Fruit fly (Drosophila melanogaster) whole organism, embryonic: ENCODE data around the gene CG12702.

ENCODE experiments used
- Atf6 ChIP-seq: fragments of 200-800 bp; sonication (Bioruptor generic); IDR thresholded peaks from 2 replicates; pipeline ENCODE4 v1.3.6; 2022; ENCODE audit warnings: missing biosample characterization, missing genetic modification characterization
- Awh ChIP-seq: fragments of 200-800 bp; sonication (Bioruptor generic); IDR thresholded peaks from 2 replicates; pipeline ENCODE4, ENCODE4 v1.3.6; 2022; ENCODE audit warnings: missing biosample characterization, missing genetic modification characterization
- Blimp-1 ChIP-seq: fragments of 200-800 bp; sonication (Bioruptor generic); optimal IDR thresholded peaks from 3 replicates; lab custom pipeline; 2018; ENCODE audit warnings: missing biosample characterization, missing genetic modification characterization, mild to moderate bottlenecking, moderate library complexity, missing genetic modification reagents
- CG11560 ChIP-seq: fragments of 200-800 bp; sonication (Bioruptor generic); IDR thresholded peaks from 3 replicates; pipeline ENCODE4 v1.3.6; 2022; ENCODE audit warnings: missing biosample characterization, missing genetic modification characterization
- CG11695 ChIP-seq: fragments of 200-800 bp; sonication (Bioruptor generic); IDR thresholded peaks from 3 replicates; pipeline ENCODE4 v1.3.6; 2022; ENCODE audit warnings: missing biosample characterization, missing genetic modification characterization
- CG12104 ChIP-seq: fragments of 200-800 bp; sonication (Bioruptor generic); optimal IDR thresholded peaks from 3 replicates; lab custom pipeline; 2016; ENCODE audit warnings: missing biosample characterization, missing genetic modification characterization
- CG1233 ChIP-seq: fragments of 200-800 bp; sonication (Bioruptor generic); optimal IDR thresholded peaks from 4 replicates; lab custom pipeline; 2018; ENCODE audit warnings: missing biosample characterization, mild to moderate bottlenecking, missing genetic modification characterization
- CG12391 ChIP-seq: fragments of 200-800 bp; sonication (Bioruptor generic); optimal IDR thresholded peaks from 3 replicates; lab custom pipeline; 2018; ENCODE audit warnings: missing biosample characterization, mild to moderate bottlenecking, missing genetic modification characterization, moderate library complexity
- CG13775 ChIP-seq: fragments of 200-800 bp; sonication (Bioruptor generic); optimal IDR thresholded peaks from 3 replicates; lab custom pipeline; 2017; ENCODE audit warnings: missing biosample characterization, mild to moderate bottlenecking, missing genetic modification characterization
- CG15601 ChIP-seq: fragments of 200-800 bp; sonication (Bioruptor generic); optimal IDR thresholded peaks from 3 replicates; lab custom pipeline; 2019; ENCODE audit warnings: missing biosample characterization, mild to moderate bottlenecking, missing genetic modification characterization, moderate library complexity
- CG16779 ChIP-seq: fragments of 200-800 bp; sonication (Bioruptor generic); IDR thresholded peaks from 2 replicates; pipeline ENCODE4 v1.3.6; 2022; ENCODE audit warnings: missing biosample characterization, missing genetic modification characterization
- CG17361 ChIP-seq: fragments of 200-800 bp; sonication (Bioruptor generic); IDR thresholded peaks from 3 replicates; pipeline ENCODE4 v1.3.6; 2022; ENCODE audit warnings: missing biosample characterization, missing genetic modification characterization
- CG17568 ChIP-seq: fragments of 200-800 bp; sonication (Bioruptor generic); optimal IDR thresholded peaks from 2 replicates; lab custom pipeline; 2018; ENCODE audit warnings: missing biosample characterization, mild to moderate bottlenecking, missing genetic modification characterization, moderate library complexity
- CG17612 ChIP-seq: fragments of 200-800 bp; sonication (Bioruptor generic); IDR thresholded peaks from 2 replicates; pipeline ENCODE4 v1.3.6; 2022; ENCODE audit warnings: missing biosample characterization, missing genetic modification characterization
- CG1832 ChIP-seq: fragments of 200-800 bp; sonication (Bioruptor generic); optimal IDR thresholded peaks from 2 replicates; lab custom pipeline; 2017; ENCODE audit warnings: missing biosample characterization, mild to moderate bottlenecking, missing genetic modification characterization, inconsistent platforms
- CG2199 ChIP-seq: fragments of 200-800 bp; sonication (Bioruptor generic); IDR thresholded peaks from 3 replicates; pipeline ENCODE4 v1.3.6; 2022; ENCODE audit warnings: missing biosample characterization, missing genetic modification characterization
- CG2202 ChIP-seq: fragments of 200-800 bp; sonication (Bioruptor generic); optimal IDR thresholded peaks from 2 replicates; lab custom pipeline; 2018; ENCODE audit warnings: missing biosample characterization, mild to moderate bottlenecking, missing genetic modification characterization
- CG3995 ChIP-seq: fragments of 200-800 bp; sonication (Bioruptor generic); optimal IDR thresholded peaks from 3 replicates; lab custom pipeline; 2016; ENCODE audit warnings: missing biosample characterization, missing genetic modification characterization
- CG4360 ChIP-seq: fragments of 200-800 bp; sonication (Bioruptor generic); IDR thresholded peaks from 2 replicates; pipeline ENCODE4 v1.3.6; 2022; ENCODE audit warnings: missing biosample characterization, missing genetic modification characterization
- CG5180 ChIP-seq: fragments of 200-800 bp; sonication (Bioruptor generic); optimal IDR thresholded peaks from 3 replicates; lab custom pipeline; 2017; ENCODE audit warnings: missing biosample characterization, missing genetic modification characterization, mild to moderate bottlenecking, moderate library complexity, missing genetic modification reagents
- CG6765 ChIP-seq: fragments of 200-800 bp; sonication (Bioruptor generic); optimal IDR thresholded peaks from 3 replicates; lab custom pipeline; 2017; ENCODE audit warnings: missing biosample characterization, mild to moderate bottlenecking, missing genetic modification characterization
- CG9876 ChIP-seq: fragments of 200-800 bp; sonication (Bioruptor generic); optimal IDR thresholded peaks from 2 replicates; lab custom pipeline; 2016; ENCODE audit warnings: missing biosample characterization, missing genetic modification characterization
- Dref ChIP-seq: fragments of 200-800 bp; sonication (Bioruptor generic); IDR thresholded peaks from 2 replicates; pipeline ENCODE4 v1.3.6; 2022; ENCODE audit warnings: missing biosample characterization, missing genetic modification characterization
- GATAe ChIP-seq: fragments of 200-800 bp; sonication (Bioruptor generic); conservative IDR thresholded peaks from 2 replicates; pipeline ENCODE4 v1.3.6; 2022; ENCODE audit warnings: missing biosample characterization, missing genetic modification characterization
- Hmr ChIP-seq: fragments of 200-800 bp; sonication (Bioruptor generic); optimal IDR thresholded peaks from 3 replicates; lab custom pipeline; 2017; ENCODE audit warnings: mild to moderate bottlenecking, missing biosample characterization, missing genetic modification reagents, missing genetic modification characterization
- Hmx ChIP-seq: fragments of 200-800 bp; sonication (Bioruptor generic); optimal IDR thresholded peaks from 2 replicates; lab custom pipeline; 2016; ENCODE audit warnings: missing biosample characterization, missing genetic modification characterization
- Hr3 ChIP-seq: fragments of 200-800 bp; sonication (Bioruptor generic); optimal IDR thresholded peaks from 3 replicates; lab custom pipeline; 2016; ENCODE audit warnings: missing biosample characterization, missing genetic modification characterization
- MBD-R2 ChIP-seq: fragments of 200-800 bp; sonication (Bioruptor generic); IDR thresholded peaks from 2 replicates; pipeline ENCODE4 v1.3.6; 2022; ENCODE audit warnings: missing biosample characterization, missing genetic modification characterization
- MTF-1 ChIP-seq: fragments of 200-800 bp; sonication (Bioruptor generic); optimal IDR thresholded peaks from 2 replicates; lab custom pipeline; 2018; ENCODE audit warnings: missing biosample characterization, mild to moderate bottlenecking, missing genetic modification characterization, borderline replicate concordance
- NC2β ChIP-seq: fragments of 200-800 bp; sonication (Bioruptor generic); optimal IDR thresholded peaks from 2 replicates; lab custom pipeline; 2016; ENCODE audit warnings: missing biosample characterization, missing genetic modification characterization
- Oli ChIP-seq: fragments of 200-800 bp; sonication (Bioruptor generic); optimal IDR thresholded peaks from 2 replicates; lab custom pipeline; 2018; ENCODE audit warnings: missing biosample characterization, mild to moderate bottlenecking, missing genetic modification characterization, moderate library complexity
- PHDP ChIP-seq: fragments of 200-800 bp; sonication (Bioruptor generic); optimal IDR thresholded peaks from 3 replicates; lab custom pipeline; 2018; ENCODE audit warnings: missing biosample characterization, mild to moderate bottlenecking, missing genetic modification characterization, moderate library complexity
- Taf1 ChIP-seq: fragments of 200-800 bp; sonication (Bioruptor generic); IDR thresholded peaks from 2 replicates; pipeline ENCODE4 v1.3.6; 2022; ENCODE audit warnings: missing biosample characterization, missing genetic modification characterization
- Trl ChIP-seq, 3 experiments: fragments of >200 bp in 2 of 3; fragments of 200-800 bp in 1 of 3; sonication (Bioruptor generic) in 1 of 3; optimal IDR thresholded peaks; 2 replicates in 1 of 3; 3 replicates in 2 of 3; lab custom pipeline; 2016 to 2017; ENCODE audit warnings: missing biosample characterization in 1 of 3, missing genetic modification characterization in 1 of 3
- ara ChIP-seq: fragments of 200-800 bp; sonication (Bioruptor generic); IDR thresholded peaks from 2 replicates; pipeline ENCODE4 v1.3.6; 2022; ENCODE audit warnings: missing biosample characterization, missing genetic modification characterization
- br ChIP-seq: fragments of >200 bp; optimal IDR thresholded peaks from 2 replicates; lab custom pipeline; 2017
- cg ChIP-seq: fragments of 200-800 bp; sonication (Bioruptor generic); optimal IDR thresholded peaks from 3 replicates; lab custom pipeline; 2019; ENCODE audit warnings: missing biosample characterization, mild to moderate bottlenecking, missing genetic modification characterization, moderate library complexity
- chinmo ChIP-seq: fragments of 200-800 bp; sonication (Bioruptor generic); IDR thresholded peaks from 4 replicates; pipeline ENCODE4 v1.3.6; 2022; ENCODE audit warnings: missing biosample characterization, missing genetic modification characterization; ENCODE audit not compliant: partially characterized antibody
- chn ChIP-seq: fragments of 200-800 bp; sonication (Bioruptor generic); optimal IDR thresholded peaks from 2 replicates; lab custom pipeline; 2016; ENCODE audit warnings: missing biosample characterization, missing genetic modification characterization
- dimm ChIP-seq: fragments of 200-800 bp; sonication (Bioruptor generic); IDR thresholded peaks from 2 replicates; pipeline ENCODE4 v1.3.6; 2022; ENCODE audit warnings: missing biosample characterization, missing genetic modification characterization
- ems ChIP-seq: fragments of 200-800 bp; sonication (Bioruptor generic); optimal IDR thresholded peaks from 3 replicates; lab custom pipeline; 2016; ENCODE audit warnings: missing biosample characterization, missing genetic modification characterization
- ewg ChIP-seq: fragments of 200-800 bp; sonication (Bioruptor generic); optimal IDR thresholded peaks from 3 replicates; lab custom pipeline; 2017; ENCODE audit warnings: mild to moderate bottlenecking, missing biosample characterization, missing genetic modification reagents, missing genetic modification characterization
- fd102C ChIP-seq: fragments of 200-800 bp; sonication (Bioruptor generic); optimal IDR thresholded peaks from 2 replicates; lab custom pipeline; 2018; ENCODE audit warnings: missing biosample characterization, mild to moderate bottlenecking, missing genetic modification characterization, moderate library complexity
- gsb-n ChIP-seq: fragments of 200-800 bp; sonication (Bioruptor generic); optimal IDR thresholded peaks from 3 replicates; lab custom pipeline; 2018; ENCODE audit warnings: missing biosample characterization, mild to moderate bottlenecking, missing genetic modification characterization
- ham ChIP-seq: fragments of 200-800 bp; sonication (Bioruptor generic); IDR thresholded peaks from 2 replicates; pipeline ENCODE4 v1.3.6; 2022; ENCODE audit warnings: missing biosample characterization, missing genetic modification characterization
- nmo ChIP-seq: fragments of 200-800 bp; sonication (Bioruptor generic); optimal IDR thresholded peaks from 2 replicates; lab custom pipeline; 2018; ENCODE audit warnings: missing biosample characterization, mild to moderate bottlenecking, missing genetic modification characterization, moderate library complexity
- rib ChIP-seq: fragments of 200-800 bp; sonication (Bioruptor generic); IDR thresholded peaks from 2 replicates; pipeline ENCODE4 v1.3.6; 2022; ENCODE audit warnings: missing biosample characterization, missing genetic modification characterization
- schlank ChIP-seq: fragments of 200-800 bp; sonication (Bioruptor generic); optimal IDR thresholded peaks from 2 replicates; lab custom pipeline; 2018; ENCODE audit warnings: missing biosample characterization, mild to moderate bottlenecking, missing genetic modification characterization
- sqz ChIP-seq: fragments of 200-800 bp; sonication (Bioruptor generic); optimal IDR thresholded peaks from 3 replicates; lab custom pipeline; 2018; ENCODE audit warnings: missing biosample characterization, mild to moderate bottlenecking, missing genetic modification characterization
- twi ChIP-seq: fragments of 200-800 bp; optimal IDR thresholded peaks from 2 replicates; lab custom pipeline; 2019; ENCODE audit warnings: missing biosample characterization, mild to moderate bottlenecking, missing genetic modification characterization, moderate library complexity
- zf30C ChIP-seq: fragments of 200-800 bp; sonication (Bioruptor generic); optimal IDR thresholded peaks from 3 replicates; lab custom pipeline; 2018; ENCODE audit warnings: missing biosample characterization, mild to moderate bottlenecking, missing genetic modification characterization

CG12702 gene

dm6 chrX:19783457-19783856 lies 18.8 kb upstream of the CG12702 start, which contains the start of gene zld (continued):
- TF ChIP-seq gsb-n (tag; lab: Kevin White, UChicago): peak; percentile 56
- TF ChIP-seq CG13775 (GFP tag; lab: Kevin White, UChicago): no peak
- no peak for TF ChIP-seq CG9876
- no peak for TF ChIP-seq Hmx (GFP tag; lab: Kevin White, UChicago)
- peak; percentile 49 for TF ChIP-seq CG4360 (GFP tag; lab: Robert Waterston, UW)
- no peak for TF ChIP-seq NC2β (GFP tag; lab: Kevin White, UChicago)
- no peak for TF ChIP-seq MTF-1 (GFP tag; lab: Kevin White, UChicago)
- no peak for TF ChIP-seq CG15601 (tag; lab: Kevin White, UChicago)
- peak; percentile 89 for TF ChIP-seq cg (GFP tag; lab: Kevin White, UChicago)
- 0 out of 2 replicates have a peak, but pooled peaks have one; percentile 34 for TF ChIP-seq rib
- no peak for TF ChIP-seq dimm (GFP tag; lab: Robert Waterston, UW)
- no peak for TF ChIP-seq Blimp-1 (GFP tag; lab: Kevin White, UChicago)
- no peak for TF ChIP-seq CG11695 (GFP tag; lab: Robert Waterston, UW)
- peak; percentile 44; the same call in 1 of the 3 replicates for TF ChIP-seq CG2199 (GFP tag; lab: Robert Waterston, UW)
- no peak for TF ChIP-seq ara
- TF ChIP-seq CG1233 (GFP tag; lab: Kevin White, UChicago): no peak
- TF ChIP-seq ham (GFP tag; lab: Robert Waterston, UW): no peak
- TF ChIP-seq CG17568: no peak
- no peak for TF ChIP-seq MBD-R2 (GFP tag; lab: Robert Waterston, UW)
- no peak for TF ChIP-seq schlank (tag; lab: Kevin White, UChicago)
- TF ChIP-seq CG12391 (tag; lab: Kevin White, UChicago): peak; percentile 6
- TF ChIP-seq CG2202 (tag; lab: Kevin White, UChicago): no peak
- TF ChIP-seq CG12104 (GFP tag; lab: Kevin White, UChicago): no peak
- no peak for TF ChIP-seq CG16779 (GFP tag; lab: Robert Waterston, UW)
- TF ChIP-seq Atf6 (GFP tag; lab: Robert Waterston, UW): no peak
- TF ChIP-seq fd102C (GFP tag; lab: Kevin White, UChicago): peak; percentile 40
- TF ChIP-seq Oli (tag; lab: Kevin White, UChicago): no peak
- TF ChIP-seq Dref (GFP tag; lab: Robert Waterston, UW): no peak
- TF ChIP-seq ewg (GFP tag; lab: Kevin White, UChicago): peak; percentile 73
- no peak for TF ChIP-seq GATAe (GFP tag; lab: Robert Waterston, UW)

dm6 chrX:19782736-19783325 lies 18.2 kb upstream of the CG12702 start:
- TF ChIP-seq PHDP (tag; lab: Kevin White, UChicago) (no peak), Hmr (GFP tag; lab: Kevin White, UChicago) (no peak), chn (GFP tag; lab: Kevin White, UChicago) (no peak), zf30C (peak; percentile 43), twi (no peak), sqz (peak; percentile 44), CG17612 (GFP tag; lab: Robert Waterston, UW) (no peak), CG11560 (tag; lab: Robert Waterston, UW) (no peak), Taf1 (GFP tag; lab: Robert Waterston, UW) (no peak), Trl (optimal IDR thresholded peaks at IDR 0.05; lab: Kevin White, UChicago) (peak in 1 of 2 experiments; percentile 17), Trl (GFP tag; optimal IDR thresholded peaks at IDR 0.05; lab: Kevin White, UChicago) (no peak), CG17361 (no peak), br (no peak), nmo (no peak), CG1832 (GFP tag; lab: Kevin White, UChicago) (peak; percentile 25), CG5180 (GFP tag; lab: Kevin White, UChicago) (no peak), CG6765 (GFP tag; lab: Kevin White, UChicago) (no peak), Awh (GFP tag; lab: Robert Waterston, UW) (no peak), Hr3 (GFP tag; lab: Kevin White, UChicago) (no peak), CG3995 (GFP tag; lab: Kevin White, UChicago) (no peak), ems (GFP tag; lab: Kevin White, UChicago) (no peak), chinmo (GFP tag; lab: Robert Waterston, UW) (no peak)
